Fruit fly (Drosophila melanogaster): ENCODE data around the gene NimC4.

Gene NimC4

DNA sequence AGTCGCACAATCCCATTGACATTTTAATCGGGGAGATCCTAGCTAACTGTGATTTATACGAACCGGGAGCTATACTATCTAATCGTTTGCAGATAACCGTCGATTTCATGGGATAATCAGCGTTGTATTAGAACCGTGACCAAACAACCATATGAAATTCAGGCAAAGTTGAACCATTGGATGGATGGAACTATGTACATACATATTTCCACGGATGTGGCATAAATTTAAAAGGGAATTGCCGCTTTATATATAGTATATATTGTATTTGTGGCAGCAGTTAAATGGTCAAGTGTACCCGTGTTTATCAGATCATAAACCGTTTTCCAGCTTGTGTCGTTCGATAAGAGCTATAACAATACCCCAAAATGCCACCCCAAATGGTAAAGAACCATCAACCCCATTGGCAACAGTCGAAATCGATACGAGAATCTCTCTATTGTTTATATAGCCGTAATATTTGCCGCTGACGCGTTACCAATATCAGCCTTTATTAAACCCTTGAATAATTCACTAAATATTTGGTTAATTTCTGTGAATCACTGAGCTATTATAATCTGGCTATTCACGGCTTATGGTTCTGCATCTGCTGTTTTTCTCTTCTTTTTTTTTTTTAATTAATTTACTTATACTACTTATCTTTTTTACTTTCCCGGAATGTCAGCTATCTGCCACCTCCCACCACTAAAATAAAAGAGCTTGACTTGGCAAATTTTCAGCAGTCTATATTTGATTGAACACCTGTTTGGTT lies 34.9 kb upstream of the NimC4 start, which contains the start of gene bgm (continued):
- TF ChIP-seq dati (GFP tag; IDR thresholded peaks at IDR 0.05) (no peak), CG14050 (GFP tag; IDR thresholded peaks at IDR 0.05) (no peak), Abd-B (GFP tag; optimal IDR thresholded peaks at IDR 0.05) (no peak), en (GFP tag; optimal IDR thresholded peaks at IDR 0.05) (no peak), CG42726 (GFP tag; IDR thresholded peaks at IDR 0.05; ENCODE audit: partially characterized antibody) (no peak), H15 (GFP tag; IDR thresholded peaks at IDR 0.05) (no peak), CG9609 (GFP tag; optimal IDR thresholded peaks at IDR 0.05) (no peak), CG1647 (GFP tag; optimal IDR thresholded peaks at IDR 0.05) (no peak), Med (GFP tag) (peak; percentile 43), grn (GFP tag; optimal IDR thresholded peaks at IDR 0.05) (peak; percentile 90), chif (GFP tag; optimal IDR thresholded peaks at IDR 0.05) (no peak), cad (GFP tag; optimal IDR thresholded peaks at IDR 0.05) (no peak), Dad (GFP tag; optimal IDR thresholded peaks at IDR 0.05) (no peak), CTCF (GFP tag; optimal IDR thresholded peaks at IDR 0.05) (no peak), CG2889 (GFP tag; IDR thresholded peaks at IDR 0.05) (no peak), Vsx1 (GFP tag; optimal IDR thresholded peaks at IDR 0.05) (no peak), sens-2 (GFP tag; IDR thresholded peaks at IDR 0.05) (0 out of 2 replicates have a peak, but pooled peaks have one; percentile 46), MBD-R2 (GFP tag; IDR thresholded peaks at IDR 0.05) (no peak), CG30431 (GFP tag; optimal IDR thresholded peaks at IDR 0.05) (no peak), sim (GFP tag; IDR thresholded peaks at IDR 0.05) (no peak), Pdp1 (GFP tag; optimal IDR thresholded peaks at IDR 0.05) (no peak), mld (GFP tag; IDR thresholded peaks at IDR 0.05; ENCODE audit: partially characterized antibody) (no peak), CG8765 (GFP tag; IDR thresholded peaks at IDR 0.05) (no peak), fd64A (GFP tag; optimal IDR thresholded peaks at IDR 0.05) (no peak), gcm2 (GFP tag; optimal IDR thresholded peaks at IDR 0.05) (no peak), CG8924 (tag; optimal IDR thresholded peaks at IDR 0.05) (no peak), Sox102F (GFP tag; optimal IDR thresholded peaks at IDR 0.05) (no peak), zen2 (GFP tag; IDR thresholded peaks at IDR 0.05; ENCODE audit: partially characterized antibody) (no peak), Ada2b (GFP tag; IDR thresholded peaks at IDR 0.05) (no peak), twi (tag; optimal IDR thresholded peaks at IDR 0.05) (no peak), CG1529 (GFP tag; optimal IDR thresholded peaks at IDR 0.05) (no peak), gsb-n (tag; optimal IDR thresholded peaks at IDR 0.05) (no peak), wor (GFP tag; IDR thresholded peaks at IDR 0.05) (no peak), pb (GFP tag; optimal IDR thresholded peaks at IDR 0.05) (no peak), CG15073 (GFP tag; optimal IDR thresholded peaks at IDR 0.05) (no peak), CG3726 (GFP tag; IDR thresholded peaks at IDR 0.05) (no peak), CG2129 (GFP tag; IDR thresholded peaks at IDR 0.05; ENCODE audit: partially characterized antibody) (no peak), CG12155 (GFP tag; optimal IDR thresholded peaks at IDR 0.05) (no peak), CG2678 (tag; optimal IDR thresholded peaks at IDR 0.05) (no peak), Neu2 (GFP tag; optimal IDR thresholded peaks at IDR 0.05; ENCODE audit: borderline replicate concordance) (no peak), sug (tag; optimal IDR thresholded peaks at IDR 0.05) (peak; percentile 31), CG7987 (GFP tag; optimal IDR thresholded peaks at IDR 0.05) (no peak), CG34376 (GFP tag; optimal IDR thresholded peaks at IDR 0.05) (peak; percentile 80), mirr (GFP tag; optimal IDR thresholded peaks at IDR 0.05) (peak; percentile 31), ro (GFP tag; IDR thresholded peaks at IDR 0.05) (no peak), Trl (optimal IDR thresholded peaks at IDR 0.05) (no peak), Trl (GFP tag; optimal IDR thresholded peaks at IDR 0.05) (no peak), CG10147 (GFP tag; optimal IDR thresholded peaks at IDR 0.05) (no peak), CG2875 (GFP tag; optimal IDR thresholded peaks at IDR 0.05) (no peak), CG14667 (GFP tag; IDR thresholded peaks at IDR 0.05) (no peak), NK7.1 (GFP tag; optimal IDR thresholded peaks at IDR 0.05) (no peak), Camta (GFP tag; optimal IDR thresholded peaks at IDR 0.05) (no peak)
